Fruit fly (Drosophila melanogaster): ENCODE results near the gene Mst98Cb.
A peak's percentile ranks its signal among the peaks of the same experiment; 100 is the strongest.

Gene Mst98Cb

DNA sequence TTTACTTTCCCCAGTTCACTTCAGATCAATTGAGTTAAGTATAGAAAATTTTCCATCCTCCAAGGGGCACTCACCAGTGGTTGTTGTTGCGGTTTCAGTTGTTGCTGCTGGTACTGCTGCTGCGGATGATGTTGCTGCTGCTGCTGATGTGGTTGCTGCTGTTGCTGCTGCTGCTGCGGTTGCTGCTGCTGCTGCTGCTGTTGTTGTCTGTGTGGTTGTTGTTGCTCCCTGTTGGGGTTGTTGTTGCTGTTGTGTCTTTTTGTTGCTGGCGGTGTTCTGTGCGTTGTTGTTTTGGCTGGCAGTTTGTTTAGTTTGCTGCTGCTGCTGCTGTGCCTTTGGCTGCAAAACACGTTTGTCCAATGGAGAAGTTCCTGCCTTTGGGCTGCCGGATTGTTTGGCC, 32.8 kb downstream of the Mst98Cb start:
- no peak for TF ChIP-seq pad (GFP tag; optimal IDR thresholded peaks at IDR 0.05)
- TF ChIP-seq Hr96 (GFP tag; optimal IDR thresholded peaks at IDR 0.05) = no peak
- TF ChIP-seq CG5204 (GFP tag; optimal IDR thresholded peaks at IDR 0.05) = no peak
- no peak for TF ChIP-seq cic (GFP tag; optimal IDR thresholded peaks at IDR 0.05)

DNA sequence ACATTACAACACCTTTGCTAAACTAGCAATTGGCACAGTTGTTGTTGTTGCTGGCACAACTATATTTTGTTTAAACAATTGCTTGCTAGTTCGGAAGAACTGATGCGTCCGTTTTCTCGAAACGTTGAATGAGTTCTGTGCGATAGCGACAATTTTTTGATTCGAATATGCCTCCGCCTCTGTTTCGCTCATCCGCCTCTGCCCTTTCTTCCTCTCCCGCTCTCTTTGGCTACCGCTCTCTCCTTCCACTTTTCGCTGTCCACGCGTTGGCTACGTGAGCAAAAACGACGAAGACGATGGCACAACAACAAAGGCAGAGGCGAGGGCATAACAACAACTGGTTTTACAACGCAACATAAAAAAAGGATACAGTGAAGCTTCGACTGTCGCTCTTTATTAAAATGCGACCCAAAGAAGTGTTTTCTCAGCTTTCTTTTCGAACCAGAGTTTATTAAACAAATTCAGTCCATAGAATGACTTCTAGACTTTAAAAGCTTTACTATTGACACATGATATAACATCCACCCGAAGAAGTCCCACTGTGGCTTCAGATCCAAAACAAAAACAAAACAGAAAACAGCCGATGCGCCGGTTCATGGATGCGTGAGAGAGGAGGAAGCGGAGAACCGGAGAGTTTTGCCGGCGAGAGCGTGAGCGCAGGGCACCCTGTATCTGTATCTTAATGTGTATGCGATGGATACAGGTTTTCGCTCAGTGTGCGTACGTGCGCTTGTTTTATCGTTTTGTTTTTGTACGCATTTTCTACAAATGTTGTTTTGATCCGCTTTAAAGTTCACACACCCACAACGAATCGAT, 33.8 kb downstream of the Mst98Cb start:
- TF ChIP-seq pad (GFP tag; optimal IDR thresholded peaks at IDR 0.05) (peak; percentile 84), bab1 (GFP tag; optimal IDR thresholded peaks at IDR 0.05) (peak; percentile 98), CG14711 (tag; optimal IDR thresholded peaks at IDR 0.05) (peak; percentile 94), cnc (optimal IDR thresholded peaks at IDR 0.05) (no peak), cic (GFP tag; optimal IDR thresholded peaks at IDR 0.05) (peak; percentile 87), Mnt (GFP tag; optimal IDR thresholded peaks at IDR 0.05) (peak; percentile 94), CG7045 (GFP tag; optimal IDR thresholded peaks at IDR 0.05) (peak; percentile 98), toe (GFP tag; optimal IDR thresholded peaks at IDR 0.05) (peak; percentile 96), tj (GFP tag; optimal IDR thresholded peaks at IDR 0.05) (peak; percentile 97), Crg-1 (GFP tag; optimal IDR thresholded peaks at IDR 0.05) (peak; percentile 95), kay (GFP tag; ENCODE audit: borderline replicate concordance) (peak; percentile 55), ovo (GFP tag; optimal IDR thresholded peaks at IDR 0.05) (peak; percentile 85), CG7101 (tag; optimal IDR thresholded peaks at IDR 0.05) (peak; percentile 96), CG5204 (GFP tag; optimal IDR thresholded peaks at IDR 0.05) (peak; percentile 97), CG11617 (GFP tag; optimal IDR thresholded peaks at IDR 0.05) (peak; percentile 97), CG33017 (tag; optimal IDR thresholded peaks at IDR 0.05) (peak; percentile 96), CG1620 (GFP tag; optimal IDR thresholded peaks at IDR 0.05) (peak; percentile 92), CG12768 (GFP tag; optimal IDR thresholded peaks at IDR 0.05) (peak; percentile 96), Clk (GFP tag; optimal IDR thresholded peaks at IDR 0.05) (peak; percentile 94), Hr96 (GFP tag; optimal IDR thresholded peaks at IDR 0.05) (peak; percentile 98)

dm6 chr3R:28327132-28327531, 34.5 kb downstream of the Mst98Cb start:
- TF ChIP-seq tj (GFP tag; optimal IDR thresholded peaks at IDR 0.05) = no peak
- peak; percentile 84 for TF ChIP-seq kay (GFP tag; ENCODE audit: borderline replicate concordance)

dm6 chr3R:28327709-28328467, 35.3 kb downstream of the Mst98Cb start:
- TF ChIP-seq toe (GFP tag; optimal IDR thresholded peaks at IDR 0.05) (no peak), CG1620 (GFP tag; optimal IDR thresholded peaks at IDR 0.05) (no peak), kay (GFP tag; ENCODE audit: borderline replicate concordance) (peak; percentile 91), pad (GFP tag; optimal IDR thresholded peaks at IDR 0.05) (no peak), cic (GFP tag; optimal IDR thresholded peaks at IDR 0.05) (peak; percentile 47), Mnt (GFP tag; optimal IDR thresholded peaks at IDR 0.05) (no peak), CG11617 (GFP tag; optimal IDR thresholded peaks at IDR 0.05) (no peak), CG7101 (tag; optimal IDR thresholded peaks at IDR 0.05) (no peak), cnc (optimal IDR thresholded peaks at IDR 0.05) (no peak)

DNA sequence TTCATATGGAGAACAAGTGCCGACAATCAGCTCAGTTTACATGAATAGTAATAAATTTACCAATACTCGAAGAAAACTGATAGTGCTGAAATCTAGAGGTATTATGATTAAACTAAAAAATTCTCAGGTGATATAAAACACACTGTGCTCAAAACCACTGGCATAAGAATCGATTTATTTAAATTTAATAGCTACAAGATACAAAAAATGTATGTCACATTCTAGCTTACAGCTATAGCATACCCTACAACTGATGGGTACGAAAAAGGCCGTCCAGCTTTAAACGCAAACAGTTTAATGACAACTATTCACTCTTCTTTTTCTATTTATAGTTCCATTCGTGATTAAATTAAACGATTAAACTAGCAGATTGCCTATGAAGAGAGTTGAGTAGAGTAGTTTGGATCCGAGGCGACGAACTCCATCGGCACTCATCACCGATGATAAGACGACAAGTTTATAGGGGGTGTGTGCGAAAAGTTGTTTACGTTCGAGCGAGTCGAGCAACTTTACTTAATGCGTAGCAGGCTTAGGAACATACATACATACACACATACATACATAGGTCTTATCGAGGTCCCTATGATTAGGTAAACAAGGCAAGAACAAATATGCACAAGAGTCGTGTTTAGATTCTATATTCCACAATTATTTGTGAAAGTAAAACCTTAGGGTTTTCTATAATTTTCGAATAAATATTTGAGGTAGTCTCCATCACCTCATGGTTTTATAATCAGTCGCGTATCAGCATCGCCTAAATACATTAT, 36.4 kb downstream of the Mst98Cb start:
- TF ChIP-seq bab1 (GFP tag; optimal IDR thresholded peaks at IDR 0.05) (peak; percentile 70), CG11617 (GFP tag; optimal IDR thresholded peaks at IDR 0.05) (peak; percentile 73), CG7045 (GFP tag; optimal IDR thresholded peaks at IDR 0.05) (peak; percentile 84), toe (GFP tag; optimal IDR thresholded peaks at IDR 0.05) (peak; percentile 37), ovo (GFP tag; optimal IDR thresholded peaks at IDR 0.05) (peak; percentile 64), kay (GFP tag; ENCODE audit: borderline replicate concordance) (peak; percentile 81), CG12768 (GFP tag; optimal IDR thresholded peaks at IDR 0.05) (peak; percentile 75), CG14711 (tag; optimal IDR thresholded peaks at IDR 0.05) (peak; percentile 76), pad (GFP tag; optimal IDR thresholded peaks at IDR 0.05) (peak; percentile 22), tj (GFP tag; optimal IDR thresholded peaks at IDR 0.05) (peak; percentile 26), Hr96 (GFP tag; optimal IDR thresholded peaks at IDR 0.05) (peak; percentile 65), Mnt (GFP tag; optimal IDR thresholded peaks at IDR 0.05) (peak; percentile 24), CG33017 (tag; optimal IDR thresholded peaks at IDR 0.05) (peak; percentile 68), CG1620 (GFP tag; optimal IDR thresholded peaks at IDR 0.05) (peak; percentile 47), Crg-1 (GFP tag; optimal IDR thresholded peaks at IDR 0.05) (peak; percentile 36), CG5204 (GFP tag; optimal IDR thresholded peaks at IDR 0.05) (peak; percentile 79), Clk (GFP tag; optimal IDR thresholded peaks at IDR 0.05) (peak; percentile 31), CG7101 (tag; optimal IDR thresholded peaks at IDR 0.05) (peak; percentile 69), cnc (optimal IDR thresholded peaks at IDR 0.05) (no peak), cic (GFP tag; optimal IDR thresholded peaks at IDR 0.05) (peak; percentile 64)
